Worm (Caenorhabditis elegans) whole organism, L1 larva: ENCODE data around the gene nhr-291.

Source experiments
- C16A3.4 ChIP-seq: fragments of 150-350 bp; optimal IDR thresholded peaks from 2 replicates; lab custom pipeline; 2014; ENCODE audit warnings: missing biosample characterization, missing genetic modification characterization
- F16B12.6 ChIP-seq: fragments of 150-350 bp; optimal IDR thresholded peaks from 2 replicates; lab custom pipeline; 2014; ENCODE audit warnings: missing biosample characterization, missing genetic modification characterization
- aha-1 ChIP-seq: fragments of 150-350 bp; optimal IDR thresholded peaks from 2 replicates; lab custom pipeline; 2014; ENCODE audit warnings: missing biosample characterization, missing genetic modification characterization
- alr-1 ChIP-seq: fragments of 200-800 bp; sonication (Bioruptor generic); optimal IDR thresholded peaks from 2 replicates; lab custom pipeline; 2018; ENCODE audit warnings: borderline replicate concordance, mild to moderate bottlenecking, missing genetic modification characterization, missing compliant biosample characterization
- aly-2 ChIP-seq: fragments of 150-350 bp; optimal IDR thresholded peaks from 2 replicates; lab custom pipeline; 2014; ENCODE audit warnings: missing biosample characterization, missing genetic modification characterization
- blmp-1 ChIP-seq: fragments of 150-350 bp; optimal IDR thresholded peaks from 2 replicates; lab custom pipeline; 2014; ENCODE audit warnings: missing biosample characterization, missing genetic modification characterization
- ceh-63 ChIP-seq: fragments of 200-800 bp; sonication (Bioruptor generic); optimal IDR thresholded peaks from 2 replicates; lab custom pipeline; 2018; ENCODE audit warnings: mild to moderate bottlenecking, missing genetic modification characterization, missing compliant biosample characterization
- ceh-8 ChIP-seq: fragments of 200-800 bp; sonication (Bioruptor generic); optimal IDR thresholded peaks from 2 replicates; lab custom pipeline; 2018; ENCODE audit warnings: mild to moderate bottlenecking, missing genetic modification characterization, moderate library complexity, missing compliant biosample characterization
- ceh-82 ChIP-seq, 3 experiments: fragments of 150-350 bp in 1 of 3; sonication (generic microtip) in 2 of 3; optimal IDR thresholded peaks; 2 replicates each; lab custom pipeline; 2014 to 2017; ENCODE audit warnings: missing biosample characterization in 3 of 3, missing genetic modification characterization in 3 of 3
- ceh-88 ChIP-seq: fragments of 200-800 bp; sonication (Bioruptor generic); IDR thresholded peaks from 2 replicates; pipeline ENCODE4 v1.3.6; 2022; ENCODE audit warnings: missing genetic modification characterization, missing compliant biosample characterization
- ceh-90 ChIP-seq: sonication (generic microtip); optimal IDR thresholded peaks from 2 replicates; lab custom pipeline; 2016; ENCODE audit warnings: missing genetic modification characterization, missing compliant biosample characterization
- ces-1 ChIP-seq: fragments of 150-350 bp; optimal IDR thresholded peaks from 2 replicates; lab custom pipeline; 2014; ENCODE audit warnings: missing biosample characterization, missing genetic modification reagents, missing genetic modification characterization
- dpl-1 ChIP-seq, 3 experiments: fragments of 150-350 bp in 2 of 3; sonication (generic microtip) in 1 of 3; optimal IDR thresholded peaks; 2 replicates each; lab custom pipeline; 2014 to 2017; ENCODE audit warnings: missing biosample characterization in 3 of 3, missing genetic modification characterization in 3 of 3, missing genetic modification reagents in 3 of 3
- efl-1 ChIP-seq, 4 experiments: fragments of 150-350 bp; optimal IDR thresholded peaks in 3 of 4; peaks in 1 of 4; 1 replicate in 1 of 4; 2 replicates in 3 of 4; lab custom pipeline; 2014; ENCODE audit warnings: missing biosample characterization in 2 of 4, missing genetic modification characterization in 2 of 4, missing genetic modification reagents in 2 of 4
- egl-27 ChIP-seq, 2 experiments: fragments of 150-350 bp in 1 of 2; sonication (generic microtip); optimal IDR thresholded peaks; 3 replicates each; lab custom pipeline; 2017 to 2018; ENCODE audit warnings: missing biosample characterization in 2 of 2, missing genetic modification characterization in 2 of 2, missing genetic modification reagents in 2 of 2
- elt-2 ChIP-seq: sonication (generic microtip); optimal IDR thresholded peaks from 2 replicates; lab custom pipeline; 2016; ENCODE audit warnings: missing genetic modification characterization, mild to moderate bottlenecking, inconsistent platforms, missing compliant biosample characterization, missing genetic modification reagents
- elt-3 ChIP-seq, 6 experiments: fragments of 150-350 bp in 1 of 6; sonication (generic microtip); optimal IDR thresholded peaks; 2 replicates each; lab custom pipeline; 2017 to 2018; ENCODE audit warnings: missing biosample characterization in 6 of 6, missing genetic modification characterization in 6 of 6, inconsistent platforms in 1 of 6
- fkh-8 ChIP-seq: sonication (generic microtip); optimal IDR thresholded peaks from 2 replicates; lab custom pipeline; 2016; ENCODE audit warnings: mild to moderate bottlenecking, missing genetic modification characterization, missing compliant biosample characterization
- fos-1 ChIP-seq: fragments of 150-350 bp; optimal IDR thresholded peaks from 2 replicates; lab custom pipeline; 2014; ENCODE audit warnings: missing biosample characterization, missing genetic modification characterization
- grh-1 ChIP-seq: fragments of 200-800 bp; sonication (Bioruptor generic); IDR thresholded peaks from 2 replicates; pipeline ENCODE4 v1.3.6; 2022; ENCODE audit warnings: missing genetic modification reagents, missing genetic modification characterization, missing compliant biosample characterization
- hlh-17 ChIP-seq: fragments of 200-800 bp; sonication (Bioruptor generic); optimal IDR thresholded peaks from 2 replicates; lab custom pipeline; 2018; ENCODE audit warnings: missing genetic modification characterization, mild to moderate bottlenecking, missing compliant biosample characterization, moderate library complexity, borderline replicate concordance
- hpl-2 ChIP-seq: fragments of 150-350 bp; optimal IDR thresholded peaks from 2 replicates; lab custom pipeline; 2014; ENCODE audit warnings: missing biosample characterization, missing genetic modification reagents, missing genetic modification characterization
- isw-1 ChIP-seq: fragments of 200-800 bp; sonication (Bioruptor generic); IDR thresholded peaks from 2 replicates; pipeline ENCODE4 v1.3.6; 2022; ENCODE audit warnings: missing genetic modification characterization, missing compliant biosample characterization
- jun-1 ChIP-seq: fragments of 150-350 bp; optimal IDR thresholded peaks from 2 replicates; lab custom pipeline; 2014; ENCODE audit warnings: missing biosample characterization, missing genetic modification reagents, missing genetic modification characterization
- lin-14 ChIP-seq: fragments of 200-800 bp; sonication (Bioruptor generic); optimal IDR thresholded peaks from 2 replicates; lab custom pipeline; 2018; ENCODE audit warnings: mild to moderate bottlenecking, missing genetic modification characterization, moderate library complexity, missing compliant biosample characterization
- lin-35 ChIP-seq, 2 experiments: fragments of 150-350 bp; optimal IDR thresholded peaks; 2 replicates each; lab custom pipeline; 2014; ENCODE audit warnings: missing biosample characterization in 2 of 2, missing genetic modification characterization in 2 of 2, missing genetic modification reagents in 2 of 2
- mab-9 ChIP-seq: fragments of 200-800 bp; sonication (Bioruptor generic); IDR thresholded peaks from 2 replicates; pipeline ENCODE4 v1.3.6; 2022; ENCODE audit warnings: missing genetic modification reagents, missing genetic modification characterization, missing compliant biosample characterization
- mdl-1 ChIP-seq, 2 experiments: fragments of 150-350 bp; optimal IDR thresholded peaks; 2 replicates each; lab custom pipeline; 2014 to 2017; ENCODE audit warnings: missing biosample characterization in 2 of 2, missing genetic modification characterization in 2 of 2, inconsistent platforms in 1 of 2
- nhr-11 ChIP-seq: fragments of 150-350 bp; optimal IDR thresholded peaks from 2 replicates; lab custom pipeline; 2014; ENCODE audit warnings: missing biosample characterization, missing genetic modification characterization
- nhr-20 ChIP-seq: sonication (generic microtip); optimal IDR thresholded peaks from 2 replicates; lab custom pipeline; 2016; ENCODE audit warnings: mild to moderate bottlenecking, missing genetic modification characterization, missing compliant biosample characterization
- nhr-237 ChIP-seq: fragments of 150-350 bp; optimal IDR thresholded peaks from 2 replicates; lab custom pipeline; 2014; ENCODE audit warnings: missing biosample characterization, missing genetic modification characterization
- nhr-28 ChIP-seq: fragments of 150-350 bp; optimal IDR thresholded peaks from 2 replicates; lab custom pipeline; 2014; ENCODE audit warnings: missing biosample characterization, missing genetic modification characterization
- nhr-77 ChIP-seq: fragments of 150-350 bp; optimal IDR thresholded peaks from 2 replicates; lab custom pipeline; 2014; ENCODE audit warnings: missing biosample characterization, missing genetic modification characterization
- nhr-84 ChIP-seq: sonication (generic microtip); optimal IDR thresholded peaks from 2 replicates; lab custom pipeline; 2017; ENCODE audit warnings: missing biosample characterization, missing genetic modification characterization
- nhr-85 ChIP-seq: sonication (generic microtip); peaks from one replicate; lab custom pipeline; 2016; ENCODE audit warnings: missing genetic modification characterization, inconsistent platforms, missing compliant biosample characterization
- nhr-90 ChIP-seq: sonication (generic microtip); optimal IDR thresholded peaks from 2 replicates; lab custom pipeline; 2016; ENCODE audit warnings: mild to moderate bottlenecking, missing genetic modification characterization, missing compliant biosample characterization; ENCODE audit not compliant: poor library complexity
- pag-3 ChIP-seq: sonication (generic microtip); optimal IDR thresholded peaks from 2 replicates; lab custom pipeline; 2017; ENCODE audit warnings: missing genetic modification characterization, mild to moderate bottlenecking, missing compliant biosample characterization, antibody characterized with exemption, borderline replicate concordance; ENCODE audit not compliant: insufficient read depth
- pax-3 ChIP-seq: fragments of 200-800 bp; sonication (Bioruptor generic); optimal IDR thresholded peaks from 2 replicates; lab custom pipeline; 2018; ENCODE audit warnings: mild to moderate bottlenecking, missing genetic modification characterization, moderate library complexity, missing compliant biosample characterization
- pqm-1 ChIP-seq: sonication (generic microtip); optimal IDR thresholded peaks from 3 replicates; lab custom pipeline; 2017; ENCODE audit warnings: missing biosample characterization, missing genetic modification characterization
- snpc-4 ChIP-seq: fragments of 150-350 bp; optimal IDR thresholded peaks from 2 replicates; lab custom pipeline; 2014; ENCODE audit warnings: missing biosample characterization, missing genetic modification characterization
- sox-4 ChIP-seq: sonication (generic microtip); optimal IDR thresholded peaks from 2 replicates; lab custom pipeline; 2016; ENCODE audit warnings: missing genetic modification characterization, missing compliant biosample characterization
- sptf-1 ChIP-seq: fragments of 150-350 bp; optimal IDR thresholded peaks from 2 replicates; lab custom pipeline; 2014; ENCODE audit warnings: missing biosample characterization, missing genetic modification characterization
- sup-37 ChIP-seq: fragments of 200-800 bp; sonication (Bioruptor generic); optimal IDR thresholded peaks from 2 replicates; lab custom pipeline; 2018; ENCODE audit warnings: mild to moderate bottlenecking, missing genetic modification characterization, missing compliant biosample characterization
- swsn-7 ChIP-seq: sonication (generic microtip); optimal IDR thresholded peaks from 2 replicates; lab custom pipeline; 2016; ENCODE audit warnings: missing genetic modification characterization, missing compliant biosample characterization
- tbx-2 ChIP-seq: sonication (generic microtip); optimal IDR thresholded peaks from 2 replicates; lab custom pipeline; 2016; ENCODE audit warnings: missing genetic modification characterization, missing compliant biosample characterization
- tlp-1 ChIP-seq: fragments of 150-350 bp; optimal IDR thresholded peaks from 2 replicates; lab custom pipeline; 2014; ENCODE audit warnings: missing biosample characterization, missing genetic modification characterization
- unc-130 ChIP-seq: fragments of 150-350 bp; optimal IDR thresholded peaks from 2 replicates; lab custom pipeline; 2017; ENCODE audit warnings: missing biosample characterization, missing genetic modification characterization, inconsistent platforms
- unc-86 ChIP-seq: sonication (generic microtip); optimal IDR thresholded peaks from 2 replicates; lab custom pipeline; 2016; ENCODE audit warnings: missing genetic modification characterization, missing compliant biosample characterization
- unc-98 ChIP-seq: fragments of 200-800 bp; sonication (Bioruptor generic); IDR thresholded peaks from 2 replicates; pipeline ENCODE4 v1.3.6; 2022; ENCODE audit warnings: missing genetic modification characterization, missing compliant biosample characterization

nhr-291 gene

DNA sequence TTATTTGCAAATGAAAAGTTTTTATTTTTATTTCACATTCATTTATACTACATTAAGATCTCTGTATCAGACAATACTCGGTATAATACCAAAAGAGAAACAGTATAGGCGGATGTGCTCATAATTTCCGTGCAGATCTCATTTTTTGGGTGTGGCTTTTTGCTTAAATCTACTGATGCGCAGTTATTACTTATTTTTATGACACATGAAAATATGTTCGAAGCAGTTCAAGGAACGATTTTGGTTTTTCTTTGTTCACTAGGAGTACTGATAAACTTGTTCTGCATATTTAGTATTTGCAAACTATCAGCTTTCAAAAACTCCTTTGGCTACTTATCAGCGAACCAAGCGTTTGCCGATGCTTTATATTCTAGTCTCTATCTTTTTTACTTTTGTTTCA lies 33.6 kb downstream of the nhr-291 start, which contains the start of gene srx-58:
TSS of gene srx-58 (plus strand) at position 301 of the 400 bp plus-strand sequence.
- TF ChIP-seq nhr-28 (tag; lab: Kevin White, UChicago) (no peak), tbx-2 (no peak), ceh-8 (GFP tag; lab: Kevin White, UChicago) (no peak), pqm-1 (tag; lab: Kevin White, UChicago) (no peak), isw-1 (GFP tag; lab: Robert Waterston, UW) (no peak), mdl-1 (tag; optimal IDR thresholded peaks at IDR 0.05; lab: Kevin White, UChicago) (no peak), nhr-77 (tag; lab: Kevin White, UChicago) (no peak), unc-86 (tag; lab: Kevin White, UChicago) (no peak), ceh-63 (GFP tag; lab: Kevin White, UChicago) (no peak), hlh-17 (GFP tag; lab: Kevin White, UChicago) (no peak), ceh-82 (tag; optimal IDR thresholded peaks at IDR 0.05; lab: Kevin White, UChicago) (no peak), unc-130 (tag; lab: Kevin White, UChicago) (no peak), F16B12.6 (no peak), blmp-1 (tag; lab: Kevin White, UChicago) (no peak), fos-1 (tag; lab: Kevin White, UChicago) (no peak), jun-1 (tag; lab: Kevin White, UChicago) (no peak), nhr-20 (tag; lab: Kevin White, UChicago) (no peak), aly-2 (tag; lab: Kevin White, UChicago) (no peak)

DNA sequence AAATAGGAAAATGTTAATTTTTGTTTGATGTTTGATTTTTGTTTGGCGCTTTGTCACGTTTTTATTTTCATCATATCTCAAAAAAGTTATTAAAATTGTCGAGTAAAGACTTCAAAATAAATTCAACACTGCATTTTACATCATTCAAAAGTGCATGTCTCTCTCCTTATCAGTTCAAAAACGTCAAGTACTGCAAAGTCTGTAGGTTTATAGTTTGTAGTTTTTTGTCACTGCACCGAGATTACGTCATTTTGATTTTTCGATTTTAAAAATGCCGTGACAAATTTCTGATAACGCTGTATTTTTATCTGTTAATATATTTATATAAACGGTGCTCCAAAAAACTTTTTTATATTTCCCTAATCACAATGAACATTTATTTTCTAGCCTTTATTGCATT lies 35.9 kb downstream of the nhr-291 start, which contains the start of gene C29F3.7:
TSS of gene C29F3.7 (plus strand) at position 254 of the 400 bp plus-strand sequence.
- TF ChIP-seq efl-1 (optimal IDR thresholded peaks at IDR 0.05; lab: Kevin White, UChicago) (no peak), efl-1 (GFP tag; optimal IDR thresholded peaks at IDR 0.05 in 1 of 2; lab: Kevin White, UChicago) (peak in 1 of 2 experiments; percentile 44), swsn-7 (no peak), elt-3 (tag; optimal IDR thresholded peaks at IDR 0.05; lab: Kevin White, UChicago) (no peak), unc-98 (GFP tag; lab: Robert Waterston, UW) (no peak), lin-14 (GFP tag; lab: Kevin White, UChicago) (no peak), sup-37 (GFP tag; lab: Kevin White, UChicago) (no peak), nhr-28 (tag; lab: Kevin White, UChicago) (no peak), egl-27 (tag; optimal IDR thresholded peaks at IDR 0.05; lab: Kevin White, UChicago) (no peak), ceh-8 (GFP tag; lab: Kevin White, UChicago) (no peak), F16B12.6 (no peak), ceh-90 (no peak), nhr-85 (tag; lab: Kevin White, UChicago) (no peak), unc-130 (tag; lab: Kevin White, UChicago) (no peak), ces-1 (GFP tag; lab: Kevin White, UChicago) (no peak), pag-3 (tag; lab: Kevin White, UChicago) (no peak), pqm-1 (tag; lab: Kevin White, UChicago) (peak; percentile 55), C16A3.4 (no peak), alr-1 (tag; lab: Kevin White, UChicago) (no peak), sptf-1 (tag; lab: Kevin White, UChicago) (no peak), hpl-2 (GFP tag; lab: Kevin White, UChicago) (no peak), snpc-4 (tag; lab: Kevin White, UChicago) (no peak), nhr-237 (no peak), dpl-1 (GFP tag; optimal IDR thresholded peaks at IDR 0.05; lab: Kevin White, UChicago) (no peak), nhr-20 (tag; lab: Kevin White, UChicago) (peak; percentile 63), nhr-11 (no peak), nhr-84 (tag; lab: Kevin White, UChicago) (no peak), lin-35 (GFP tag; optimal IDR thresholded peaks at IDR 0.05; lab: Kevin White, UChicago) (peak in 1 of 2 experiments; percentile 42), tlp-1 (tag; lab: Kevin White, UChicago) (no peak), isw-1 (GFP tag; lab: Robert Waterston, UW) (no peak), grh-1 (GFP tag; lab: Robert Waterston, UW) (no peak), fkh-8 (no peak), sox-4 (tag; lab: Kevin White, UChicago) (no peak), mab-9 (GFP tag; lab: Robert Waterston, UW) (no peak), ceh-88 (GFP tag; lab: Robert Waterston, UW) (no peak), nhr-90 (tag; lab: Kevin White, UChicago) (no peak), elt-2 (tag; lab: Kevin White, UChicago) (peak; percentile 98), jun-1 (tag; lab: Kevin White, UChicago) (no peak), aha-1 (tag; lab: Kevin White, UChicago) (no peak), pax-3 (tag; lab: Kevin White, UChicago) (peak; percentile 67), unc-86 (tag; lab: Kevin White, UChicago) (no peak)
